Fruit fly (Drosophila melanogaster) whole organism, embryonic: ENCODE data around the gene SPH93.

Source experiments
- Atf3 ChIP-seq: fragments of 200-800 bp; sonication (Bioruptor generic); optimal IDR thresholded peaks from 3 replicates; lab custom pipeline; 2016; ENCODE audit warnings: missing biosample characterization, missing genetic modification characterization
- B-H2 ChIP-seq: fragments of 200-800 bp; sonication (Bioruptor generic); optimal IDR thresholded peaks from 2 replicates; lab custom pipeline; 2018; ENCODE audit warnings: missing biosample characterization, mild to moderate bottlenecking, missing genetic modification characterization
- Bdp1 ChIP-seq: fragments of 200-800 bp; sonication (Bioruptor generic); optimal IDR thresholded peaks from 3 replicates; lab custom pipeline; 2016; ENCODE audit warnings: missing biosample characterization, missing genetic modification characterization
- CG12391 ChIP-seq: fragments of 200-800 bp; sonication (Bioruptor generic); optimal IDR thresholded peaks from 3 replicates; lab custom pipeline; 2018; ENCODE audit warnings: missing biosample characterization, mild to moderate bottlenecking, missing genetic modification characterization, moderate library complexity
- CG14710 ChIP-seq: fragments of 200-800 bp; sonication (Bioruptor generic); optimal IDR thresholded peaks from 3 replicates; lab custom pipeline; 2019; ENCODE audit warnings: missing biosample characterization, mild to moderate bottlenecking, missing genetic modification characterization, moderate library complexity
- CG15011 ChIP-seq: fragments of 200-800 bp; sonication (Bioruptor generic); optimal IDR thresholded peaks from 3 replicates; lab custom pipeline; 2018; ENCODE audit warnings: missing biosample characterization, mild to moderate bottlenecking, missing genetic modification characterization
- CG18011 ChIP-seq: fragments of 200-800 bp; sonication (Bioruptor generic); optimal IDR thresholded peaks from 2 replicates; lab custom pipeline; 2017; ENCODE audit warnings: missing biosample characterization, missing genetic modification characterization, mild to moderate bottlenecking, moderate library complexity, missing genotype
- CG18262 ChIP-seq: fragments of 200-800 bp; optimal IDR thresholded peaks from 3 replicates; lab custom pipeline; 2019; ENCODE audit warnings: missing biosample characterization, mild to moderate bottlenecking, missing genetic modification characterization, moderate library complexity
- CG31441 ChIP-seq: fragments of 200-800 bp; sonication (Bioruptor generic); IDR thresholded peaks from 2 replicates; pipeline ENCODE4 v1.3.6; 2022; ENCODE audit warnings: missing biosample characterization, missing genetic modification characterization
- CG32772 ChIP-seq: fragments of 200-800 bp; sonication (Bioruptor generic); IDR thresholded peaks from 2 replicates; pipeline ENCODE4 v1.3.6; 2022; ENCODE audit warnings: missing biosample characterization, missing genetic modification characterization
- CG34224 ChIP-seq: fragments of 200-800 bp; sonication (Bioruptor generic); IDR thresholded peaks from 3 replicates; pipeline ENCODE4 v1.3.6; 2022; ENCODE audit warnings: missing biosample characterization, missing genetic modification characterization; ENCODE audit not compliant: partially characterized antibody
- CG34422 ChIP-seq: fragments of 200-800 bp; sonication (Bioruptor generic); IDR thresholded peaks from 3 replicates; pipeline ENCODE4 v1.3.6; 2022; ENCODE audit warnings: missing biosample characterization, missing genetic modification characterization
- CG4360 ChIP-seq: fragments of 200-800 bp; sonication (Bioruptor generic); IDR thresholded peaks from 2 replicates; pipeline ENCODE4 v1.3.6; 2022; ENCODE audit warnings: missing biosample characterization, missing genetic modification characterization
- CG5953 ChIP-seq: fragments of 200-800 bp; sonication (Bioruptor generic); IDR thresholded peaks from 2 replicates; pipeline ENCODE4 v1.3.6; 2022; ENCODE audit warnings: missing biosample characterization, missing genetic modification characterization
- CG6689 ChIP-seq: fragments of 200-800 bp; sonication (Bioruptor generic); IDR thresholded peaks from 2 replicates; pipeline ENCODE4 v1.3.6; 2022; ENCODE audit warnings: missing biosample characterization, missing genetic modification characterization
- CG6765 ChIP-seq: fragments of 200-800 bp; sonication (Bioruptor generic); optimal IDR thresholded peaks from 3 replicates; lab custom pipeline; 2017; ENCODE audit warnings: missing biosample characterization, mild to moderate bottlenecking, missing genetic modification characterization
- CG6854 ChIP-seq: fragments of 200-800 bp; sonication (Bioruptor generic); optimal IDR thresholded peaks from 3 replicates; lab custom pipeline; 2017; ENCODE audit warnings: missing biosample characterization, mild to moderate bottlenecking, missing genetic modification characterization
- CG8388 ChIP-seq: fragments of 200-800 bp; sonication (Bioruptor generic); optimal IDR thresholded peaks from 2 replicates; lab custom pipeline; 2019; ENCODE audit warnings: missing biosample characterization, mild to moderate bottlenecking, missing genetic modification characterization, moderate library complexity
- CG8478 ChIP-seq: fragments of >200 bp; optimal IDR thresholded peaks from 2 replicates; lab custom pipeline; 2018
- CG8765 ChIP-seq: fragments of 200-800 bp; sonication (Bioruptor generic); IDR thresholded peaks from 2 replicates; pipeline ENCODE4 v1.3.6; 2022; ENCODE audit warnings: missing biosample characterization, missing genetic modification characterization
- CG8924 ChIP-seq: fragments of 200-800 bp; optimal IDR thresholded peaks from 3 replicates; lab custom pipeline; 2019; ENCODE audit warnings: missing biosample characterization, mild to moderate bottlenecking, missing genetic modification characterization, moderate library complexity
- CG9797 ChIP-seq: fragments of 200-800 bp; sonication (Bioruptor generic); optimal IDR thresholded peaks from 3 replicates; lab custom pipeline; 2018; ENCODE audit warnings: missing biosample characterization, mild to moderate bottlenecking, missing genetic modification characterization
- Doc3 ChIP-seq: fragments of 200-800 bp; sonication (Bioruptor generic); IDR thresholded peaks from 3 replicates; pipeline ENCODE4 v1.3.6; 2022; ENCODE audit warnings: missing biosample characterization, missing genetic modification characterization; ENCODE audit not compliant: partially characterized antibody
- Eip74EF ChIP-seq, 2 experiments: fragments of 200-800 bp in 1 of 2; fragments of >200 bp in 1 of 2; sonication (Bioruptor generic) in 1 of 2; optimal IDR thresholded peaks; 2 replicates each; lab custom pipeline; 2017 to 2019; ENCODE audit warnings: missing biosample characterization in 2 of 2, missing genetic modification characterization in 2 of 2, mild to moderate bottlenecking in 1 of 2, moderate library complexity in 1 of 2
- Fer2 ChIP-seq: fragments of 200-800 bp; sonication (Bioruptor generic); optimal IDR thresholded peaks from 2 replicates; lab custom pipeline; 2018; ENCODE audit warnings: missing biosample characterization, mild to moderate bottlenecking, missing genetic modification characterization, moderate library complexity
- Hr3 ChIP-seq: fragments of 200-800 bp; sonication (Bioruptor generic); optimal IDR thresholded peaks from 3 replicates; lab custom pipeline; 2016; ENCODE audit warnings: missing biosample characterization, missing genetic modification characterization
- Jarid2 ChIP-seq: fragments of 200-800 bp; sonication (Bioruptor generic); optimal IDR thresholded peaks from 3 replicates; lab custom pipeline; 2017; ENCODE audit warnings: mild to moderate bottlenecking, missing biosample characterization, missing genetic modification reagents, missing genetic modification characterization
- Nf-YA ChIP-seq: fragments of 200-800 bp; sonication (Bioruptor generic); IDR thresholded peaks from 2 replicates; pipeline ENCODE4 v1.3.6; 2022; ENCODE audit warnings: missing biosample characterization, missing genetic modification characterization
- Nf-YC ChIP-seq: fragments of 200-800 bp; optimal IDR thresholded peaks from 3 replicates; lab custom pipeline; 2019; ENCODE audit warnings: missing biosample characterization, mild to moderate bottlenecking, missing genetic modification characterization, moderate library complexity
- Poxn ChIP-seq: fragments of 200-800 bp; sonication (Bioruptor generic); IDR thresholded peaks from 2 replicates; pipeline ENCODE4 v1.3.6; 2022; ENCODE audit warnings: missing biosample characterization, missing genetic modification characterization
- abd-A ChIP-seq: fragments of 200-800 bp; sonication (Bioruptor generic); optimal IDR thresholded peaks from 3 replicates; lab custom pipeline; 2019; ENCODE audit warnings: missing biosample characterization, mild to moderate bottlenecking, missing genetic modification characterization, moderate library complexity
- crol ChIP-seq: fragments of 200-800 bp; sonication (Bioruptor generic); IDR thresholded peaks from 2 replicates; pipeline ENCODE4 v1.3.6; 2022; ENCODE audit warnings: missing biosample characterization, missing genetic modification characterization
- crp ChIP-seq, 2 experiments: fragments of 200-800 bp; sonication (Bioruptor generic); optimal IDR thresholded peaks; 2 replicates in 1 of 2; 3 replicates in 1 of 2; lab custom pipeline; 2017; ENCODE audit warnings: missing biosample characterization in 2 of 2, missing genetic modification characterization in 2 of 2, mild to moderate bottlenecking in 1 of 2, moderate library complexity in 1 of 2
- dm ChIP-seq: fragments of 200-800 bp; sonication (Bioruptor generic); optimal IDR thresholded peaks from 3 replicates; lab custom pipeline; 2016; ENCODE audit warnings: missing biosample characterization, missing genetic modification characterization
- dysf ChIP-seq: fragments of 200-800 bp; sonication (Bioruptor generic); IDR thresholded peaks from 3 replicates; pipeline ENCODE4 v1.3.6; 2022; ENCODE audit warnings: missing biosample characterization, missing genetic modification characterization
- gfzf ChIP-seq: fragments of 200-800 bp; sonication (Bioruptor generic); optimal IDR thresholded peaks from 2 replicates; lab custom pipeline; 2016; ENCODE audit warnings: missing biosample characterization, mild to moderate bottlenecking, missing genetic modification characterization, moderate library complexity
- grau ChIP-seq: fragments of 200-800 bp; optimal IDR thresholded peaks from 3 replicates; lab custom pipeline; 2019; ENCODE audit warnings: missing biosample characterization, mild to moderate bottlenecking, missing genetic modification characterization, moderate library complexity
- ham ChIP-seq: fragments of 200-800 bp; sonication (Bioruptor generic); IDR thresholded peaks from 2 replicates; pipeline ENCODE4 v1.3.6; 2022; ENCODE audit warnings: missing biosample characterization, missing genetic modification characterization
- hbn ChIP-seq: fragments of 200-800 bp; sonication (Bioruptor generic); IDR thresholded peaks from 2 replicates; pipeline ENCODE4 v1.3.6; 2022; ENCODE audit warnings: missing biosample characterization, missing genetic modification characterization; ENCODE audit not compliant: partially characterized antibody
- knrl ChIP-seq: fragments of 200-800 bp; sonication (Bioruptor generic); IDR thresholded peaks from 3 replicates; pipeline ENCODE4 v1.3.6; 2022; ENCODE audit warnings: missing biosample characterization, missing genetic modification characterization; ENCODE audit not compliant: partially characterized antibody
- mirr ChIP-seq: fragments of 200-800 bp; sonication (Bioruptor generic); optimal IDR thresholded peaks from 3 replicates; lab custom pipeline; 2018; ENCODE audit warnings: missing biosample characterization, mild to moderate bottlenecking, missing genetic modification characterization
- phol ChIP-seq: fragments of 200-800 bp; sonication (Bioruptor generic); optimal IDR thresholded peaks from 3 replicates; lab custom pipeline; 2018; ENCODE audit warnings: missing biosample characterization, mild to moderate bottlenecking, missing genetic modification characterization, moderate library complexity
- psq ChIP-seq: fragments of 200-800 bp; sonication (Bioruptor generic); optimal IDR thresholded peaks from 2 replicates; lab custom pipeline; 2017; ENCODE audit warnings: missing biosample characterization, missing genetic modification characterization
- pum ChIP-seq: fragments of 200-800 bp; sonication (Bioruptor generic); optimal IDR thresholded peaks from 2 replicates; lab custom pipeline; 2016; ENCODE audit warnings: missing biosample characterization, missing genetic modification characterization
- pzg ChIP-seq: fragments of 200-800 bp; sonication (Bioruptor generic); optimal IDR thresholded peaks from 3 replicates; lab custom pipeline; 2018; ENCODE audit warnings: missing biosample characterization, mild to moderate bottlenecking, missing genetic modification characterization, moderate library complexity
- run ChIP-seq: fragments of 200-800 bp; sonication (Bioruptor generic); optimal IDR thresholded peaks from 3 replicates; lab custom pipeline; 2018; ENCODE audit warnings: missing biosample characterization, mild to moderate bottlenecking, missing genetic modification characterization
- so ChIP-seq: fragments of 200-800 bp; sonication (Bioruptor generic); IDR thresholded peaks from 3 replicates; pipeline ENCODE4 v1.3.6; 2022; ENCODE audit warnings: missing biosample characterization, missing genetic modification characterization
- unpg ChIP-seq: fragments of 200-800 bp; sonication (Bioruptor generic); optimal IDR thresholded peaks from 3 replicates; lab custom pipeline; 2018; ENCODE audit warnings: missing biosample characterization, mild to moderate bottlenecking, missing genetic modification characterization, moderate library complexity
- vnd ChIP-seq: fragments of 200-800 bp; sonication (Bioruptor generic); IDR thresholded peaks from 3 replicates; pipeline ENCODE4 v1.3.6; 2022; ENCODE audit warnings: missing biosample characterization, missing genetic modification characterization; ENCODE audit not compliant: partially characterized antibody

Gene SPH93

dm6 chr2L:17480943-17481580, 25.3 kb upstream of the SPH93 start, which contains the start of the genes fws and Lamtor3 (continued):
- TF ChIP-seq CG34224 (GFP tag; lab: Robert Waterston, UW) (peak; percentile 78), CG12391 (tag; lab: Kevin White, UChicago) (peak; percentile 99), Nf-YA (GFP tag; lab: Robert Waterston, UW) (peak; percentile 97), CG8924 (peak; percentile 98), CG6765 (GFP tag; lab: Kevin White, UChicago) (peak; percentile 91), unpg (GFP tag; lab: Kevin White, UChicago) (peak; percentile 99), hbn (GFP tag; lab: Robert Waterston, UW) (peak; percentile 27; the same call in 1 of the 2 replicates), Nf-YC (tag; lab: Kevin White, UChicago) (peak; percentile 68), mirr (GFP tag; lab: Kevin White, UChicago) (peak; percentile 56), CG8388 (GFP tag; lab: Kevin White, UChicago) (peak; percentile 96), CG34422 (GFP tag; lab: Robert Waterston, UW) (peak; percentile 100), CG15011 (peak; percentile 94), abd-A (tag; lab: Kevin White, UChicago) (no peak), ham (peak; percentile 96), CG18262 (tag; lab: Kevin White, UChicago) (peak; percentile 98), gfzf (GFP tag; lab: Kevin White, UChicago) (no peak), B-H2 (GFP tag; lab: Kevin White, UChicago) (peak; percentile 46), pzg (GFP tag; lab: Kevin White, UChicago) (peak; percentile 41), Hr3 (GFP tag; lab: Kevin White, UChicago) (peak; percentile 99), crol (GFP tag; lab: Robert Waterston, UW) (peak; percentile 75), Jarid2 (GFP tag; lab: Kevin White, UChicago) (peak; percentile 88), Poxn (GFP tag; lab: Robert Waterston, UW) (peak; percentile 97), Fer2 (peak; percentile 96), Doc3 (peak; percentile 53; the same call in 2 of the 3 replicates), knrl (GFP tag; lab: Robert Waterston, UW) (0 out of 3 replicates have a peak, but pooled peaks have one; percentile 32), CG31441 (peak; percentile 98), CG5953 (GFP tag; lab: Robert Waterston, UW) (peak; percentile 99), so (GFP tag; lab: Robert Waterston, UW) (peak; percentile 99), grau (tag; lab: Kevin White, UChicago) (peak; percentile 97), Atf3 (peak; percentile 79), CG6854 (GFP tag; lab: Kevin White, UChicago) (peak; percentile 93), pum (GFP tag; lab: Kevin White, UChicago) (peak; percentile 68), Bdp1 (GFP tag; lab: Kevin White, UChicago) (peak; percentile 82), CG32772 (GFP tag; lab: Robert Waterston, UW) (peak; percentile 99), Eip74EF (GFP tag; optimal IDR thresholded peaks at IDR 0.05; lab: Kevin White, UChicago) (peak in 1 of 2 experiments; percentile 95), crp (GFP tag; optimal IDR thresholded peaks at IDR 0.05; lab: Kevin White, UChicago) (peak in 1 of 2 experiments; percentile 87), vnd (GFP tag; lab: Robert Waterston, UW) (no peak), CG18011 (GFP tag; lab: Kevin White, UChicago) (peak; percentile 93), CG8478 (lab: Kevin White, UChicago) (no peak), CG14710 (tag; lab: Kevin White, UChicago) (peak; percentile 95), CG6689 (GFP tag; lab: Robert Waterston, UW) (peak; percentile 99), CG4360 (peak; percentile 90), run (tag; lab: Kevin White, UChicago) (peak; percentile 92), phol (tag; lab: Kevin White, UChicago) (peak; percentile 98), psq (GFP tag; lab: Kevin White, UChicago) (peak; percentile 95), CG9797 (GFP tag; lab: Kevin White, UChicago) (peak; percentile 63), CG8765 (GFP tag; lab: Robert Waterston, UW) (peak; percentile 99), dm (peak; percentile 65), dysf (GFP tag; lab: Robert Waterston, UW) (peak; percentile 99)
